Fruit fly (Drosophila melanogaster) whole organism, embryonic: ENCODE data around the gene Mdh1.

Experiments
- Aef1 ChIP-seq: fragments of 200-800 bp; sonication (Bioruptor generic); IDR thresholded peaks from 3 replicates; pipeline ENCODE4 v1.3.6; 2022; ENCODE audit warnings: missing biosample characterization, missing genetic modification characterization
- Atf3 ChIP-seq: fragments of 200-800 bp; sonication (Bioruptor generic); optimal IDR thresholded peaks from 3 replicates; lab custom pipeline; 2016; ENCODE audit warnings: missing biosample characterization, missing genetic modification characterization
- Bdp1 ChIP-seq: fragments of 200-800 bp; sonication (Bioruptor generic); optimal IDR thresholded peaks from 3 replicates; lab custom pipeline; 2016; ENCODE audit warnings: missing biosample characterization, missing genetic modification characterization
- CG12744 ChIP-seq: fragments of 200-800 bp; sonication (Bioruptor generic); optimal IDR thresholded peaks from 2 replicates; lab custom pipeline; 2016; ENCODE audit warnings: missing biosample characterization, missing genetic modification characterization
- CG13894 ChIP-seq: fragments of 200-800 bp; sonication (Bioruptor generic); optimal IDR thresholded peaks from 3 replicates; lab custom pipeline; 2018; ENCODE audit warnings: missing biosample characterization, mild to moderate bottlenecking, missing genetic modification characterization, moderate library complexity
- CG1529 ChIP-seq: fragments of 200-800 bp; sonication (Bioruptor generic); optimal IDR thresholded peaks from 3 replicates; lab custom pipeline; 2018; ENCODE audit warnings: missing biosample characterization, missing genetic modification characterization
- CG15514 ChIP-seq: fragments of 200-800 bp; sonication (Bioruptor generic); optimal IDR thresholded peaks from 3 replicates; lab custom pipeline; 2017; ENCODE audit warnings: missing biosample characterization, missing genetic modification characterization, mild to moderate bottlenecking, moderate library complexity, missing genetic modification reagents
- CG1647 ChIP-seq: fragments of 200-800 bp; sonication (Bioruptor generic); optimal IDR thresholded peaks from 3 replicates; lab custom pipeline; 2016; ENCODE audit warnings: missing biosample characterization, missing genetic modification characterization
- CG17359 ChIP-seq: fragments of 200-800 bp; sonication (Bioruptor generic); optimal IDR thresholded peaks from 3 replicates; lab custom pipeline; 2018; ENCODE audit warnings: missing biosample characterization, mild to moderate bottlenecking, missing genetic modification characterization, moderate library complexity
- CG2678 ChIP-seq: fragments of 200-800 bp; sonication (Bioruptor generic); optimal IDR thresholded peaks from 3 replicates; lab custom pipeline; 2019; ENCODE audit warnings: missing biosample characterization, mild to moderate bottlenecking, missing genetic modification characterization, moderate library complexity
- CG4707 ChIP-seq: fragments of 200-800 bp; sonication (Bioruptor generic); optimal IDR thresholded peaks from 2 replicates; lab custom pipeline; 2018; ENCODE audit warnings: missing biosample characterization, mild to moderate bottlenecking, missing genetic modification characterization, moderate library complexity
- CG6791 ChIP-seq: fragments of 200-800 bp; sonication (Bioruptor generic); IDR thresholded peaks from 3 replicates; pipeline ENCODE4 v1.3.6; 2022; ENCODE audit warnings: missing biosample characterization, missing genetic modification characterization; ENCODE audit not compliant: partially characterized antibody
- CG7839 ChIP-seq: fragments of 200-800 bp; sonication (Bioruptor generic); optimal IDR thresholded peaks from 3 replicates; lab custom pipeline; 2018; ENCODE audit warnings: missing biosample characterization, mild to moderate bottlenecking, missing genetic modification characterization, moderate library complexity
- CG8388 ChIP-seq: fragments of 200-800 bp; sonication (Bioruptor generic); optimal IDR thresholded peaks from 2 replicates; lab custom pipeline; 2019; ENCODE audit warnings: missing biosample characterization, mild to moderate bottlenecking, missing genetic modification characterization, moderate library complexity
- CG9437 ChIP-seq: fragments of 200-800 bp; sonication (Bioruptor generic); optimal IDR thresholded peaks from 2 replicates; lab custom pipeline; 2018; ENCODE audit warnings: missing biosample characterization, mild to moderate bottlenecking, missing genetic modification characterization
- Deaf1 ChIP-seq: fragments of 200-800 bp; optimal IDR thresholded peaks from 3 replicates; lab custom pipeline; 2019; ENCODE audit warnings: missing biosample characterization, mild to moderate bottlenecking, missing genetic modification characterization, moderate library complexity
- Dip3 ChIP-seq: fragments of 200-800 bp; sonication (Bioruptor generic); optimal IDR thresholded peaks from 3 replicates; lab custom pipeline; 2016; ENCODE audit warnings: missing biosample characterization, missing genetic modification characterization
- Elba2 ChIP-seq: fragments of 200-800 bp; sonication (Bioruptor generic); optimal IDR thresholded peaks from 3 replicates; lab custom pipeline; 2016; ENCODE audit warnings: missing biosample characterization, missing genetic modification characterization
- Fer2 ChIP-seq: fragments of 200-800 bp; sonication (Bioruptor generic); optimal IDR thresholded peaks from 2 replicates; lab custom pipeline; 2018; ENCODE audit warnings: missing biosample characterization, mild to moderate bottlenecking, missing genetic modification characterization, moderate library complexity
- Fer3 ChIP-seq: fragments of 200-800 bp; sonication (Bioruptor generic); optimal IDR thresholded peaks from 2 replicates; lab custom pipeline; 2018; ENCODE audit warnings: missing biosample characterization, mild to moderate bottlenecking, missing genetic modification characterization, moderate library complexity
- HmgD ChIP-seq: fragments of 200-800 bp; sonication (Bioruptor generic); optimal IDR thresholded peaks from 3 replicates; lab custom pipeline; 2016; ENCODE audit warnings: missing biosample characterization, missing genetic modification characterization
- Hmx ChIP-seq: fragments of 200-800 bp; sonication (Bioruptor generic); optimal IDR thresholded peaks from 2 replicates; lab custom pipeline; 2016; ENCODE audit warnings: missing biosample characterization, missing genetic modification characterization
- Mrtf ChIP-seq: fragments of 200-800 bp; sonication (Bioruptor generic); IDR thresholded peaks from 3 replicates; pipeline ENCODE4 v1.3.6; 2022; ENCODE audit warnings: missing biosample characterization, missing genetic modification characterization
- Nf-YA ChIP-seq: fragments of 200-800 bp; sonication (Bioruptor generic); IDR thresholded peaks from 2 replicates; pipeline ENCODE4 v1.3.6; 2022; ENCODE audit warnings: missing biosample characterization, missing genetic modification characterization
- PHDP ChIP-seq: fragments of 200-800 bp; sonication (Bioruptor generic); optimal IDR thresholded peaks from 3 replicates; lab custom pipeline; 2018; ENCODE audit warnings: missing biosample characterization, mild to moderate bottlenecking, missing genetic modification characterization, moderate library complexity
- YL-1 ChIP-seq: fragments of 200-800 bp; sonication (Bioruptor generic); optimal IDR thresholded peaks from 3 replicates; lab custom pipeline; 2017; ENCODE audit warnings: missing biosample characterization, mild to moderate bottlenecking, missing genetic modification characterization
- ash1 ChIP-seq: fragments of 200-800 bp; sonication (Bioruptor generic); optimal IDR thresholded peaks from 2 replicates; lab custom pipeline; 2018; ENCODE audit warnings: missing biosample characterization, mild to moderate bottlenecking, missing genetic modification characterization
- bigmax ChIP-seq: fragments of 200-800 bp; sonication (Bioruptor generic); optimal IDR thresholded peaks from 2 replicates; lab custom pipeline; 2018; ENCODE audit warnings: missing biosample characterization, mild to moderate bottlenecking, missing genetic modification characterization
- croc ChIP-seq: fragments of 200-800 bp; sonication (Bioruptor generic); conservative IDR thresholded peaks from 3 replicates; pipeline ENCODE4 v1.3.6; 2022; ENCODE audit warnings: missing biosample characterization, missing genetic modification characterization
- crol ChIP-seq: fragments of 200-800 bp; sonication (Bioruptor generic); IDR thresholded peaks from 2 replicates; pipeline ENCODE4 v1.3.6; 2022; ENCODE audit warnings: missing biosample characterization, missing genetic modification characterization
- crp ChIP-seq, 2 experiments: fragments of 200-800 bp; sonication (Bioruptor generic); optimal IDR thresholded peaks; 2 replicates in 1 of 2; 3 replicates in 1 of 2; lab custom pipeline; 2017; ENCODE audit warnings: missing biosample characterization in 2 of 2, missing genetic modification characterization in 2 of 2, mild to moderate bottlenecking in 1 of 2, moderate library complexity in 1 of 2
- dati ChIP-seq: fragments of 200-800 bp; sonication (Bioruptor generic); IDR thresholded peaks from 2 replicates; pipeline ENCODE4 v1.3.6; 2022; ENCODE audit warnings: missing biosample characterization, missing genetic modification characterization
- dpn ChIP-seq, 2 experiments: fragments of 200-800 bp; sonication (Bioruptor generic); optimal IDR thresholded peaks; 3 replicates each; lab custom pipeline; 2016; ENCODE audit warnings: missing biosample characterization in 2 of 2, missing genetic modification characterization in 2 of 2
- eve ChIP-seq, 2 experiments: fragments of >200 bp; optimal IDR thresholded peaks; 2 replicates each; lab custom pipeline; 2017; ENCODE audit warnings: missing biosample characterization in 2 of 2, missing genetic modification characterization in 2 of 2
- ewg ChIP-seq: fragments of 200-800 bp; sonication (Bioruptor generic); optimal IDR thresholded peaks from 3 replicates; lab custom pipeline; 2017; ENCODE audit warnings: mild to moderate bottlenecking, missing biosample characterization, missing genetic modification reagents, missing genetic modification characterization
- fd102C ChIP-seq: fragments of 200-800 bp; sonication (Bioruptor generic); optimal IDR thresholded peaks from 2 replicates; lab custom pipeline; 2018; ENCODE audit warnings: missing biosample characterization, mild to moderate bottlenecking, missing genetic modification characterization, moderate library complexity
- grn ChIP-seq: fragments of 200-800 bp; sonication (Bioruptor generic); optimal IDR thresholded peaks from 3 replicates; lab custom pipeline; 2017; ENCODE audit warnings: missing biosample characterization, missing genetic modification characterization
- h ChIP-seq: fragments of >200 bp; optimal IDR thresholded peaks from 2 replicates; lab custom pipeline; 2017
- hbn ChIP-seq: fragments of 200-800 bp; sonication (Bioruptor generic); IDR thresholded peaks from 2 replicates; pipeline ENCODE4 v1.3.6; 2022; ENCODE audit warnings: missing biosample characterization, missing genetic modification characterization; ENCODE audit not compliant: partially characterized antibody
- lbe ChIP-seq: fragments of 200-800 bp; sonication (Bioruptor generic); optimal IDR thresholded peaks from 2 replicates; lab custom pipeline; 2016; ENCODE audit warnings: missing biosample characterization, mild to moderate bottlenecking, missing genetic modification characterization
- lmd ChIP-seq: fragments of 200-800 bp; sonication (Bioruptor generic); IDR thresholded peaks from 2 replicates; pipeline ENCODE4 v1.3.6; 2022; ENCODE audit warnings: missing biosample characterization, missing genetic modification characterization
- mld ChIP-seq: fragments of 200-800 bp; sonication (Bioruptor generic); IDR thresholded peaks from 3 replicates; pipeline ENCODE4 v1.3.6; 2022; ENCODE audit warnings: missing biosample characterization, missing genetic modification characterization; ENCODE audit not compliant: partially characterized antibody
- pzg ChIP-seq: fragments of 200-800 bp; sonication (Bioruptor generic); optimal IDR thresholded peaks from 3 replicates; lab custom pipeline; 2018; ENCODE audit warnings: missing biosample characterization, mild to moderate bottlenecking, missing genetic modification characterization, moderate library complexity
- ssp ChIP-seq: fragments of 200-800 bp; sonication (Bioruptor generic); IDR thresholded peaks from 2 replicates; pipeline ENCODE4 v1.3.6; 2022; ENCODE audit warnings: missing biosample characterization, missing genetic modification characterization
- stc ChIP-seq: fragments of 200-800 bp; sonication (Bioruptor generic); IDR thresholded peaks from 2 replicates; pipeline ENCODE4 v1.3.6; 2022; ENCODE audit warnings: missing biosample characterization, missing genetic modification characterization
- twi ChIP-seq: fragments of 200-800 bp; optimal IDR thresholded peaks from 2 replicates; lab custom pipeline; 2019; ENCODE audit warnings: missing biosample characterization, mild to moderate bottlenecking, missing genetic modification characterization, moderate library complexity
- wor ChIP-seq: fragments of 200-800 bp; sonication (Bioruptor generic); IDR thresholded peaks from 2 replicates; pipeline ENCODE4 v1.3.6; 2022; ENCODE audit warnings: missing biosample characterization, missing genetic modification characterization

Gene Mdh1

dm6 chr2L:10393467-10393866 is 2.7 kb downstream of the Mdh1 start (continued):
- no peak for TF ChIP-seq Atf3
- TF ChIP-seq CG12744 (GFP tag; lab: Kevin White, UChicago) = no peak
- TF ChIP-seq dpn (GFP tag; optimal IDR thresholded peaks at IDR 0.05; lab: Kevin White, UChicago) = no peak
- no peak for TF ChIP-seq CG8388 (GFP tag; lab: Kevin White, UChicago)
- TF ChIP-seq, all 482 proteins: peak for 8

DNA sequence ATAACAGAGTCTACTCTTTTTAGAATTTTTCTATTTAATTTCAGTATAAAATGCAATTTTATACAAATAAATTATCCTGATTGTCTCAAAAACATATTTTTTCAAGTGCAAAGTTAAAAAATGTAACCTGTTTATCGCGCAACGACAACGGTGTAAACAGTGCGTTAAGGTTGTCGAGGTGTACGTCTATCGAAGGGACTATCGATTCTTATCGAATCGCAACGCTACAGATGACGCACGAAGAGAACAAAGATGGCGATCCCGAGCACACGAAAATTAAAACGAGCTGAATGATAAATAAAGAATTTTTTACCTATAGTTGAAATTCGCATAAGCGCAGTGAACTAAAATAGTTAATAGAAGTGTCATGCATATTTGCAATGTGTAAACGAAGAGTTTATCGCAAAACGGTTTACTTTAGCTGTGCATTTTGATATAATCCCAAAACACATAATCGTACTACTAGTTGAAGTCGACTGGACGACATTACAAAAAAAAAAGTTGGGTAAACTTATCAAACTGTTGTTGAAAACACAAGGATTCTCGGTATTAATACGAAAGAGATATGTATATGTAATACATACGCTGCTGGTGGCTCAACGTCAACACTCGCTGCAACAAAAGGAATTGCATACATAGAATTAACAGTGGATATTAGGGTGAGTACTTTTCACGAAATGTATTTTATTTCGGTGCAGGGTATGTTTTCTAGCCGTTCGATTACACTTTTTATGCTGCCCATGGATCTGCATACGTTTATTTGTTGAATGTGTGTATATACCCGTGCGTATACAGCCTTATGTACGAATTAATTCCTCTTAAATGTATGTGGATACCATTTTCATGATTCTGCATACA is 8.0 kb downstream of the Mdh1 start, which contains the start of gene da:
Gene da, plus strand, starts transcription at position 237 of the 858 bp plus-strand sequence.
- TF ChIP-seq CG1529 (GFP tag; lab: Kevin White, UChicago) (no peak), ash1 (GFP tag; lab: Kevin White, UChicago) (peak; percentile 6), CG7839 (tag; lab: Kevin White, UChicago) (peak; percentile 61), CG4707 (GFP tag; lab: Kevin White, UChicago) (no peak), dati (GFP tag; lab: Robert Waterston, UW) (no peak), CG2678 (peak; percentile 63), crp (GFP tag; optimal IDR thresholded peaks at IDR 0.05; lab: Kevin White, UChicago) (peak in 1 of 2 experiments; percentile 55), lmd (GFP tag; lab: Robert Waterston, UW) (no peak), lbe (GFP tag; lab: Kevin White, UChicago) (no peak), CG6791 (GFP tag; lab: Robert Waterston, UW) (peak; percentile 60; the same call in 1 of the 3 replicates), twi (tag; lab: Kevin White, UChicago) (peak; percentile 43), CG1647 (peak; percentile 24), croc (GFP tag; lab: Robert Waterston, UW) (no peak), PHDP (tag; lab: Kevin White, UChicago) (peak; percentile 68), fd102C (GFP tag; lab: Kevin White, UChicago) (no peak), YL-1 (GFP tag; lab: Kevin White, UChicago) (peak; percentile 89), Hmx (peak; percentile 49), hbn (GFP tag; lab: Robert Waterston, UW) (peak; percentile 41), eve (GFP tag; optimal IDR thresholded peaks at IDR 0.05; lab: Kevin White, UChicago) (peak in 1 of 2 experiments; percentile 76), wor (GFP tag; lab: Robert Waterston, UW) (no peak), mld (GFP tag; lab: Robert Waterston, UW) (no peak), Bdp1 (GFP tag; lab: Kevin White, UChicago) (no peak), Dip3 (GFP tag; lab: Kevin White, UChicago) (peak; percentile 45), Deaf1 (tag; lab: Kevin White, UChicago) (peak; percentile 98), CG17359 (tag; lab: Kevin White, UChicago) (peak; percentile 68), Mrtf (no peak; the same call in 2 of the 3 replicates), crol (GFP tag; lab: Robert Waterston, UW) (no peak), stc (GFP tag; lab: Robert Waterston, UW) (peak; percentile 70), bigmax (peak; percentile 32), ssp (GFP tag; lab: Robert Waterston, UW) (peak; percentile 98), ewg (no peak), Elba2 (no peak), CG9437 (GFP tag; lab: Kevin White, UChicago) (peak; percentile 43), CG15514 (GFP tag; lab: Kevin White, UChicago) (peak; percentile 81), Fer3 (tag; lab: Kevin White, UChicago) (peak; percentile 65), CG13894 (peak; percentile 53), grn (GFP tag; lab: Kevin White, UChicago) (peak; percentile 34), Nf-YA (GFP tag; lab: Robert Waterston, UW) (no peak), h (lab: Kevin White, UChicago) (no peak), Fer2 (tag; lab: Kevin White, UChicago) (peak; percentile 1), pzg (GFP tag; lab: Kevin White, UChicago) (peak; percentile 86), HmgD (GFP tag; lab: Kevin White, UChicago) (peak; percentile 53), Aef1 (GFP tag; lab: Robert Waterston, UW) (peak; percentile 52; the same call in 2 of the 3 replicates)
